Fruit fly (Drosophila melanogaster): Measurements from ENCODE around the gene CG14218.

DNA sequence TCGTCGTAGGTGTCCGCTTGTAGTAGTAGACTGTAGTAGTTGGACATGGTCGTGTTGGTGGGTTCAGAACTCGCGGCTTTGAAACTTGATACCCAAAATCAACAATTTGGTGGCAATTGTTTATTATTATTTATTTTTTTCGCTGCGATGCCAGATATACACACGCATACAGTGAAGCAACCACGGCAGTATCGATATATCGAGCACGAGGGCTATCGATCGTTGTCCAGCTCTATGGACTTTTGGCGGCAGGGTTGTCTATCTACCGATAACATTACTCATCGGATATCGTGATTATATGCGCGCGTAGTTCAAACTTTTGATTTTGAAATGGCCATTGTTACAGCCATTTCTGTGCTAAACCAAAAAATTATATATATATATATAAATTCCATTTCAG is 19.9 kb upstream of the CG14218 start, which contains the start of gene CG14220:
- TF ChIP-seq CG8478 (optimal IDR thresholded peaks at IDR 0.05) (no peak), CTCF (optimal IDR thresholded peaks at IDR 0.05) (no peak)
